Comparison of ENCODE assay signal across 1 fruit fly cellular context in genomic region chr2L:1638650-1639549, dm6.
TF ChIP-seq lines count a peak whose summit lies in the region.

No protein-coding gene starts in this region.

TF ChIP-seq in whole organism, embryonic, 481 proteins besides CTCF, POLR2A, EP300 and RAD21 (continued from another document and continues in another):
- TF ChIP-seq Stat92E (GFP tag; optimal IDR thresholded peaks at IDR 0.05; lab: Kevin White, UChicago) (peak in 1 of 3 experiments; percentile 88), CG32772 (GFP tag; IDR thresholded peaks at IDR 0.05; lab: Robert Waterston, UW) (peak; percentile 98), Meics (GFP tag; optimal IDR thresholded peaks at IDR 0.05; lab: Kevin White, UChicago) (peak; percentile 99), unc-4 (GFP tag; IDR thresholded peaks at IDR 0.05; lab: Robert Waterston, UW; ENCODE audit: partially characterized antibody) (0 out of 2 replicates have a peak, but pooled peaks have one; percentile 17), CG9609 (GFP tag; optimal IDR thresholded peaks at IDR 0.05; lab: Kevin White, UChicago) (peak; percentile 95), Nf-YC (tag; optimal IDR thresholded peaks at IDR 0.05; lab: Kevin White, UChicago) (peak; percentile 90), hkb (optimal IDR thresholded peaks at IDR 0.05; lab: Kevin White, UChicago) (peak; percentile 68), hkb (GFP tag; IDR thresholded peaks at IDR 0.05; lab: Robert Waterston, UW) (peak; percentile 98), Spps (tag; optimal IDR thresholded peaks at IDR 0.05; lab: Kevin White, UChicago) (peak; percentile 72), CG4820 (GFP tag; optimal IDR thresholded peaks at IDR 0.05; lab: Kevin White, UChicago) (peak; percentile 98), Scr (GFP tag; IDR thresholded peaks at IDR 0.05; lab: Robert Waterston, UW; ENCODE audit: partially characterized antibody) (no peak), zen2 (GFP tag; IDR thresholded peaks at IDR 0.05; lab: Robert Waterston, UW; ENCODE audit: partially characterized antibody) (no peak), Atf-2 (GFP tag; optimal IDR thresholded peaks at IDR 0.05; lab: Kevin White, UChicago) (peak; percentile 97), h (optimal IDR thresholded peaks at IDR 0.05; lab: Kevin White, UChicago) (no peak), CG2129 (GFP tag; IDR thresholded peaks at IDR 0.05; lab: Robert Waterston, UW; ENCODE audit: partially characterized antibody) (no peak), CG3407 (GFP tag; optimal IDR thresholded peaks at IDR 0.05; lab: Kevin White, UChicago) (peak; percentile 94), CG31365 (tag; optimal IDR thresholded peaks at IDR 0.05; lab: Kevin White, UChicago) (peak; percentile 80), CG15269 (tag; optimal IDR thresholded peaks at IDR 0.05; lab: Kevin White, UChicago) (peak; percentile 100), CG8089 (GFP tag; optimal IDR thresholded peaks at IDR 0.05; lab: Kevin White, UChicago) (peak; percentile 92), CG7928 (GFP tag; optimal IDR thresholded peaks at IDR 0.05; lab: Kevin White, UChicago) (peak; percentile 81), CG6254 (GFP tag; optimal IDR thresholded peaks at IDR 0.05; lab: Kevin White, UChicago) (peak; percentile 89), kah (GFP tag; optimal IDR thresholded peaks at IDR 0.05; lab: Kevin White, UChicago) (peak; percentile 93), CG9817 (tag; optimal IDR thresholded peaks at IDR 0.05; lab: Kevin White, UChicago) (peak; percentile 97), chn (GFP tag; optimal IDR thresholded peaks at IDR 0.05; lab: Kevin White, UChicago) (peak; percentile 96), Dref (GFP tag; IDR thresholded peaks at IDR 0.05; lab: Robert Waterston, UW) (peak; percentile 43), Hr51 (GFP tag; optimal IDR thresholded peaks at IDR 0.05; lab: Kevin White, UChicago) (peak; percentile 98 to 100), CG17568 (GFP tag; optimal IDR thresholded peaks at IDR 0.05; lab: Kevin White, UChicago) (peak; percentile 95), Trl (optimal IDR thresholded peaks at IDR 0.05; lab: Kevin White, UChicago) (no peak), Trl (GFP tag; optimal IDR thresholded peaks at IDR 0.05; lab: Kevin White, UChicago) (peak; percentile 98), bbx (GFP tag; IDR thresholded peaks at IDR 0.05; lab: Robert Waterston, UW; ENCODE audit: partially characterized antibody) (no peak), stwl (tag; optimal IDR thresholded peaks at IDR 0.05; lab: Kevin White, UChicago) (no peak), amos (GFP tag; IDR thresholded peaks at IDR 0.05; lab: Robert Waterston, UW; ENCODE audit: partially characterized antibody) (no peak), exex (tag; optimal IDR thresholded peaks at IDR 0.05; lab: Kevin White, UChicago) (peak; percentile 87), CG3995 (GFP tag; optimal IDR thresholded peaks at IDR 0.05; lab: Kevin White, UChicago) (peak; percentile 84), tio (GFP tag; optimal IDR thresholded peaks at IDR 0.05; lab: Kevin White, UChicago) (peak; percentile 98), CG9437 (GFP tag; optimal IDR thresholded peaks at IDR 0.05; lab: Kevin White, UChicago) (peak; percentile 97), CG10274 (GFP tag; optimal IDR thresholded peaks at IDR 0.05; lab: Kevin White, UChicago) (peak; percentile 100), Doc3 (GFP tag; IDR thresholded peaks at IDR 0.05; lab: Robert Waterston, UW; ENCODE audit: partially characterized antibody) (no peak), Gug (GFP tag; IDR thresholded peaks at IDR 0.05; lab: Robert Waterston, UW) (peak; percentile 98; the same call in 3 of the 4 replicates), Bdp1 (GFP tag; optimal IDR thresholded peaks at IDR 0.05; lab: Kevin White, UChicago) (peak; percentile 91), CG13624 (GFP tag; optimal IDR thresholded peaks at IDR 0.05; lab: Kevin White, UChicago) (peak; percentile 99), Fer1 (GFP tag; optimal IDR thresholded peaks at IDR 0.05; lab: Kevin White, UChicago) (peak; percentile 99), pnt (GFP tag; optimal IDR thresholded peaks at IDR 0.05; lab: Kevin White, UChicago) (peak; percentile 98), fd102C (GFP tag; optimal IDR thresholded peaks at IDR 0.05; lab: Kevin White, UChicago) (peak; percentile 6), bab2 (GFP tag; optimal IDR thresholded peaks at IDR 0.05; lab: Kevin White, UChicago) (peak; percentile 99), CG2712 (tag; optimal IDR thresholded peaks at IDR 0.05; lab: Kevin White, UChicago) (peak; percentile 99), CG10654 (GFP tag; optimal IDR thresholded peaks at IDR 0.05; lab: Kevin White, UChicago) (peak; percentile 98), sqz (GFP tag; optimal IDR thresholded peaks at IDR 0.05; lab: Kevin White, UChicago) (peak; percentile 88), Xbp1 (GFP tag; optimal IDR thresholded peaks at IDR 0.05; lab: Kevin White, UChicago) (peak; percentile 99), Doc2 (GFP tag; IDR thresholded peaks at IDR 0.05; lab: Robert Waterston, UW) (peak; percentile 97), CG8388 (GFP tag; optimal IDR thresholded peaks at IDR 0.05; lab: Kevin White, UChicago) (peak; percentile 96), CG16863 (GFP tag; optimal IDR thresholded peaks at IDR 0.05; lab: Kevin White, UChicago) (peak; percentile 97), hb (GFP tag; IDR thresholded peaks at IDR 0.05; lab: Robert Waterston, UW; ENCODE audit: partially characterized antibody) (no peak), br (optimal IDR thresholded peaks at IDR 0.05; lab: Kevin White, UChicago) (no peak), Deaf1 (tag; optimal IDR thresholded peaks at IDR 0.05; lab: Kevin White, UChicago) (peak; percentile 93), bowl (GFP tag; IDR thresholded peaks at IDR 0.05; lab: Robert Waterston, UW) (peak; percentile 94), zf30C (GFP tag; optimal IDR thresholded peaks at IDR 0.05; lab: Kevin White, UChicago) (no peak), stc (GFP tag; IDR thresholded peaks at IDR 0.05; lab: Robert Waterston, UW) (peak; percentile 97), CG16779 (GFP tag; IDR thresholded peaks at IDR 0.05; lab: Robert Waterston, UW) (peak; percentile 82), Abd-B (GFP tag; optimal IDR thresholded peaks at IDR 0.05; lab: Kevin White, UChicago) (peak; percentile 100), NfI (GFP tag; optimal IDR thresholded peaks at IDR 0.05; lab: Kevin White, UChicago) (peak; percentile 98), CG2116 (GFP tag; optimal IDR thresholded peaks at IDR 0.05; lab: Kevin White, UChicago) (peak; percentile 86), zfh2 (GFP tag; optimal IDR thresholded peaks at IDR 0.05; lab: Kevin White, UChicago) (peak; percentile 99), jing (GFP tag; optimal IDR thresholded peaks at IDR 0.05; lab: Kevin White, UChicago) (peak; percentile 97), schlank (tag; optimal IDR thresholded peaks at IDR 0.05; lab: Kevin White, UChicago) (peak; percentile 95), Pdp1 (GFP tag; optimal IDR thresholded peaks at IDR 0.05; lab: Kevin White, UChicago) (peak; percentile 98 to 99), CG6689 (GFP tag; IDR thresholded peaks at IDR 0.05; lab: Robert Waterston, UW) (peak; percentile 99), ewg (GFP tag; optimal IDR thresholded peaks at IDR 0.05; lab: Kevin White, UChicago) (peak; percentile 96), CG12155 (GFP tag; optimal IDR thresholded peaks at IDR 0.05; lab: Kevin White, UChicago) (peak; percentile 98), ERR (GFP tag; optimal IDR thresholded peaks at IDR 0.05; lab: Kevin White, UChicago) (peak; percentile 95), CG31388 (GFP tag; optimal IDR thresholded peaks at IDR 0.05; lab: Kevin White, UChicago) (peak; percentile 95), Hr3 (GFP tag; optimal IDR thresholded peaks at IDR 0.05; lab: Kevin White, UChicago) (peak; percentile 99), CG11560 (tag; IDR thresholded peaks at IDR 0.05; lab: Robert Waterston, UW) (peak; percentile 95), CG1832 (GFP tag; optimal IDR thresholded peaks at IDR 0.05; lab: Kevin White, UChicago) (no peak), CG32767 (GFP tag; IDR thresholded peaks at IDR 0.05; lab: Robert Waterston, UW) (peak; percentile 98), CG10979 (tag; optimal IDR thresholded peaks at IDR 0.05; lab: Kevin White, UChicago) (peak; percentile 97), CG16815 (GFP tag; optimal IDR thresholded peaks at IDR 0.05; lab: Kevin White, UChicago) (peak; percentile 98), C15 (GFP tag; IDR thresholded peaks at IDR 0.05; lab: Robert Waterston, UW) (peak; percentile 95), mam (GFP tag; optimal IDR thresholded peaks at IDR 0.05; lab: Kevin White, UChicago) (peak; percentile 99), Awh (GFP tag; IDR thresholded peaks at IDR 0.05; lab: Robert Waterston, UW) (peak; percentile 93), CG10321 (GFP tag; IDR thresholded peaks at IDR 0.05; lab: Robert Waterston, UW) (peak; percentile 76), CG4854 (GFP tag; optimal IDR thresholded peaks at IDR 0.05; lab: Kevin White, UChicago) (peak; percentile 98), otp (GFP tag; IDR thresholded peaks at IDR 0.05; lab: Robert Waterston, UW) (peak; percentile 85; the same call in 2 of the 3 replicates), CG14667 (GFP tag; IDR thresholded peaks at IDR 0.05; lab: Robert Waterston, UW) (peak; percentile 97), CoRest (tag; optimal IDR thresholded peaks at IDR 0.05; lab: Kevin White, UChicago) (peak; percentile 100), dpn (GFP tag; optimal IDR thresholded peaks at IDR 0.05; lab: Kevin White, UChicago) (peak; percentile 99), bsh (GFP tag; optimal IDR thresholded peaks at IDR 0.05; lab: Kevin White, UChicago) (peak in 1 of 2 experiments; percentile 94), CG12104 (GFP tag; optimal IDR thresholded peaks at IDR 0.05; lab: Kevin White, UChicago) (peak; percentile 99), Lim3 (GFP tag; IDR thresholded peaks at IDR 0.05; lab: Robert Waterston, UW) (peak; percentile 97), Sin3A (optimal IDR thresholded peaks at IDR 0.05; lab: Kevin White, UChicago) (no peak), sob (GFP tag; IDR thresholded peaks at IDR 0.05; lab: Robert Waterston, UW) (peak; percentile 98), CG32532 (GFP tag; IDR thresholded peaks at IDR 0.05; lab: Robert Waterston, UW) (peak; percentile 98), pros (GFP tag; optimal IDR thresholded peaks at IDR 0.05; lab: Kevin White, UChicago) (no peak), shn (GFP tag; optimal IDR thresholded peaks at IDR 0.05; lab: Kevin White, UChicago) (peak; percentile 97), NC2α (GFP tag; optimal IDR thresholded peaks at IDR 0.05; lab: Kevin White, UChicago) (peak; percentile 94), CG11093 (GFP tag; IDR thresholded peaks at IDR 0.05; lab: Robert Waterston, UW) (peak; percentile 99), CG17385 (GFP tag; optimal IDR thresholded peaks at IDR 0.05; lab: Kevin White, UChicago) (peak; percentile 96), insv (GFP tag; optimal IDR thresholded peaks at IDR 0.05; lab: Kevin White, UChicago) (peak; percentile 49 to 56), CG3163 (GFP tag; optimal IDR thresholded peaks at IDR 0.05; lab: Kevin White, UChicago) (peak; percentile 86), CG9876 (GFP tag; optimal IDR thresholded peaks at IDR 0.05; lab: Kevin White, UChicago) (peak; percentile 92), vvl (GFP tag; IDR thresholded peaks at IDR 0.05; lab: Robert Waterston, UW) (peak; percentile 96), inv (GFP tag; IDR thresholded peaks at IDR 0.05; lab: Robert Waterston, UW; ENCODE audit: partially characterized antibody) (no peak), CG3281 (GFP tag; optimal IDR thresholded peaks at IDR 0.05; lab: Kevin White, UChicago) (peak; percentile 99), Opbp (GFP tag; IDR thresholded peaks at IDR 0.05; lab: Robert Waterston, UW; ENCODE audit: partially characterized antibody) (no peak), Aef1 (GFP tag; IDR thresholded peaks at IDR 0.05; lab: Robert Waterston, UW) (peak; percentile 99), fru (optimal IDR thresholded peaks at IDR 0.05; lab: Kevin White, UChicago) (no peak), mirr (GFP tag; optimal IDR thresholded peaks at IDR 0.05; lab: Kevin White, UChicago) (peak; percentile 83), nerfin-1 (tag; optimal IDR thresholded peaks at IDR 0.05; lab: Kevin White, UChicago) (peak; percentile 94), Ada2b (GFP tag; IDR thresholded peaks at IDR 0.05; lab: Robert Waterston, UW) (peak; percentile 97), slp2 (GFP tag; optimal IDR thresholded peaks at IDR 0.05; lab: Kevin White, UChicago) (peak; percentile 91), CG3726 (GFP tag; IDR thresholded peaks at IDR 0.05; lab: Robert Waterston, UW) (peak; percentile 96), Dek (tag; optimal IDR thresholded peaks at IDR 0.05; lab: Kevin White, UChicago) (peak; percentile 99), Camta (GFP tag; optimal IDR thresholded peaks at IDR 0.05; lab: Kevin White, UChicago) (peak; percentile 99), CG10147 (GFP tag; optimal IDR thresholded peaks at IDR 0.05; lab: Kevin White, UChicago) (peak; percentile 100), CG10267 (tag; optimal IDR thresholded peaks at IDR 0.05; lab: Kevin White, UChicago) (peak; percentile 95), HLHmδ (GFP tag; optimal IDR thresholded peaks at IDR 0.05; lab: Kevin White, UChicago) (no peak), CG12219 (GFP tag; optimal IDR thresholded peaks at IDR 0.05; lab: Kevin White, UChicago) (peak; percentile 98), ab (GFP tag; optimal IDR thresholded peaks at IDR 0.05; lab: Kevin White, UChicago) (peak; percentile 80), nmo (GFP tag; optimal IDR thresholded peaks at IDR 0.05; lab: Kevin White, UChicago) (peak; percentile 100), Ets97D (GFP tag; optimal IDR thresholded peaks at IDR 0.05; lab: Kevin White, UChicago) (peak; percentile 94), HLH54F (GFP tag; optimal IDR thresholded peaks at IDR 0.05; lab: Kevin White, UChicago) (peak; percentile 99), CG34376 (GFP tag; optimal IDR thresholded peaks at IDR 0.05; lab: Kevin White, UChicago) (peak; percentile 94), slbo (GFP tag; IDR thresholded peaks at IDR 0.05; lab: Robert Waterston, UW) (peak; percentile 99), CG14441 (GFP tag; IDR thresholded peaks at IDR 0.05; lab: Robert Waterston, UW) (peak; percentile 99), Dll (GFP tag; IDR thresholded peaks at IDR 0.05; lab: Robert Waterston, UW; ENCODE audit: partially characterized antibody) (no peak), eve (GFP tag; optimal IDR thresholded peaks at IDR 0.05; lab: Kevin White, UChicago) (peak in 1 of 2 experiments; percentile 98), CG5180 (GFP tag; optimal IDR thresholded peaks at IDR 0.05; lab: Kevin White, UChicago) (peak; percentile 92), abd-A (tag; optimal IDR thresholded peaks at IDR 0.05; lab: Kevin White, UChicago) (no peak), CG14965 (GFP tag; optimal IDR thresholded peaks at IDR 0.05; lab: Kevin White, UChicago; ENCODE audit: borderline replicate concordance) (peak; percentile 82), CG7372 (GFP tag; IDR thresholded peaks at IDR 0.05; lab: Robert Waterston, UW) (peak; percentile 98)
